Fruit fly (Drosophila melanogaster) whole organism, embryonic: ENCODE results near the gene Cda5.
A peak's percentile ranks its signal among the peaks of the same experiment; 100 is the strongest.

ENCODE experiments used
- Aef1 ChIP-seq: fragments of 200-800 bp; sonication (Bioruptor generic); IDR thresholded peaks from 3 replicates; pipeline ENCODE4 v1.3.6; 2022; ENCODE audit warnings: missing biosample characterization, missing genetic modification characterization
- BtbVII ChIP-seq: fragments of 200-800 bp; sonication (Bioruptor generic); optimal IDR thresholded peaks from 3 replicates; lab custom pipeline; 2017; ENCODE audit warnings: missing biosample characterization, mild to moderate bottlenecking, missing genetic modification characterization
- CG13287 ChIP-seq: fragments of 200-800 bp; sonication (Bioruptor generic); IDR thresholded peaks from 2 replicates; pipeline ENCODE4 v1.3.6; 2022; ENCODE audit warnings: missing biosample characterization, missing genetic modification characterization; ENCODE audit not compliant: partially characterized antibody
- CG14050 ChIP-seq: fragments of 200-800 bp; sonication (Bioruptor generic); IDR thresholded peaks from 3 replicates; pipeline ENCODE4 v1.3.6; 2022; ENCODE audit warnings: missing biosample characterization, missing genetic modification characterization
- CG15269 ChIP-seq: fragments of 200-800 bp; sonication (Bioruptor generic); optimal IDR thresholded peaks from 2 replicates; lab custom pipeline; 2018; ENCODE audit warnings: missing biosample characterization, mild to moderate bottlenecking, missing genetic modification characterization, moderate library complexity
- CG15479 ChIP-seq: fragments of 200-800 bp; sonication (Bioruptor generic); optimal IDR thresholded peaks from 3 replicates; lab custom pipeline; 2019; ENCODE audit warnings: missing biosample characterization, mild to moderate bottlenecking, missing genetic modification characterization, moderate library complexity
- CG15601 ChIP-seq: fragments of 200-800 bp; sonication (Bioruptor generic); optimal IDR thresholded peaks from 3 replicates; lab custom pipeline; 2019; ENCODE audit warnings: missing biosample characterization, mild to moderate bottlenecking, missing genetic modification characterization, moderate library complexity
- CG32532 ChIP-seq: fragments of 200-800 bp; sonication (Bioruptor generic); IDR thresholded peaks from 2 replicates; pipeline ENCODE4 v1.3.6; 2022; ENCODE audit warnings: missing biosample characterization, missing genetic modification characterization
- CG3407 ChIP-seq: fragments of 200-800 bp; sonication (Bioruptor generic); optimal IDR thresholded peaks from 2 replicates; lab custom pipeline; 2018; ENCODE audit warnings: missing biosample characterization, mild to moderate bottlenecking, missing genetic modification characterization
- CG3726 ChIP-seq: fragments of 200-800 bp; sonication (Bioruptor generic); IDR thresholded peaks from 3 replicates; pipeline ENCODE4, ENCODE4 v1.3.6; 2022; ENCODE audit warnings: missing biosample characterization, missing genetic modification characterization
- CG3995 ChIP-seq: fragments of 200-800 bp; sonication (Bioruptor generic); optimal IDR thresholded peaks from 3 replicates; lab custom pipeline; 2016; ENCODE audit warnings: missing biosample characterization, missing genetic modification characterization
- CG8089 ChIP-seq: fragments of 200-800 bp; sonication (Bioruptor generic); optimal IDR thresholded peaks from 3 replicates; lab custom pipeline; 2016; ENCODE audit warnings: missing biosample characterization, missing genetic modification characterization
- CG9932 ChIP-seq: fragments of 200-800 bp; sonication (Bioruptor generic); IDR thresholded peaks from 2 replicates; pipeline ENCODE4 v1.3.6; 2022; ENCODE audit warnings: missing biosample characterization, missing genetic modification characterization
- CkIIα-i1 ChIP-seq: fragments of 200-800 bp; sonication (Bioruptor generic); IDR thresholded peaks from 2 replicates; pipeline ENCODE4 v1.3.6; 2022; ENCODE audit warnings: missing biosample characterization, missing genetic modification characterization
- D ChIP-seq, 2 experiments: fragments of 200-800 bp in 1 of 2; fragments of >200 bp in 1 of 2; sonication (Bioruptor generic) in 1 of 2; optimal IDR thresholded peaks; 2 replicates in 1 of 2; 3 replicates in 1 of 2; lab custom pipeline; 2017; ENCODE audit warnings: mild to moderate bottlenecking in 1 of 2, missing biosample characterization in 1 of 2, missing genetic modification characterization in 1 of 2, missing genetic modification reagents in 1 of 2
- Dek ChIP-seq: fragments of 200-800 bp; sonication (Bioruptor generic); optimal IDR thresholded peaks from 3 replicates; lab custom pipeline; 2019; ENCODE audit warnings: missing biosample characterization, mild to moderate bottlenecking, missing genetic modification characterization, moderate library complexity
- Drgx ChIP-seq: fragments of 200-800 bp; sonication (Bioruptor generic); IDR thresholded peaks from 2 replicates; pipeline ENCODE4 v1.3.6; 2022; ENCODE audit warnings: missing biosample characterization, missing genetic modification characterization
- Eip74EF ChIP-seq, 2 experiments: fragments of 200-800 bp in 1 of 2; fragments of >200 bp in 1 of 2; sonication (Bioruptor generic) in 1 of 2; optimal IDR thresholded peaks; 2 replicates each; lab custom pipeline; 2017 to 2019; ENCODE audit warnings: missing biosample characterization in 2 of 2, missing genetic modification characterization in 2 of 2, mild to moderate bottlenecking in 1 of 2, moderate library complexity in 1 of 2
- Fer1 ChIP-seq: fragments of 200-800 bp; sonication (Bioruptor generic); optimal IDR thresholded peaks from 2 replicates; lab custom pipeline; 2017; ENCODE audit warnings: missing biosample characterization, mild to moderate bottlenecking, missing genetic modification characterization
- Fer2 ChIP-seq: fragments of 200-800 bp; sonication (Bioruptor generic); optimal IDR thresholded peaks from 2 replicates; lab custom pipeline; 2018; ENCODE audit warnings: missing biosample characterization, mild to moderate bottlenecking, missing genetic modification characterization, moderate library complexity
- Kr ChIP-seq: fragments of 200-800 bp; sonication (Bioruptor generic); optimal IDR thresholded peaks from 2 replicates; lab custom pipeline; 2017; ENCODE audit warnings: missing biosample characterization, mild to moderate bottlenecking, missing genetic modification characterization
- Lhr ChIP-seq: fragments of 200-800 bp; sonication (Bioruptor generic); optimal IDR thresholded peaks from 3 replicates; lab custom pipeline; 2017; ENCODE audit warnings: mild to moderate bottlenecking, missing biosample characterization, missing genetic modification reagents, missing genetic modification characterization
- Opbp ChIP-seq: fragments of 200-800 bp; sonication (Bioruptor generic); IDR thresholded peaks from 3 replicates; pipeline ENCODE4 v1.3.6; 2022; ENCODE audit warnings: missing biosample characterization, missing genetic modification characterization; ENCODE audit not compliant: partially characterized antibody
- Optix ChIP-seq: fragments of 200-800 bp; sonication (Bioruptor generic); IDR thresholded peaks from 3 replicates; pipeline ENCODE4 v1.3.6; 2022; ENCODE audit warnings: missing biosample characterization, missing genetic modification characterization
- Sox102F ChIP-seq: fragments of 200-800 bp; sonication (Bioruptor generic); optimal IDR thresholded peaks from 2 replicates; lab custom pipeline; 2018; ENCODE audit warnings: missing biosample characterization, mild to moderate bottlenecking, missing genetic modification characterization, moderate library complexity
- Tbp ChIP-seq: fragments of >200 bp; optimal IDR thresholded peaks from 2 replicates; lab custom pipeline; 2018; ENCODE audit warnings: missing biosample characterization, missing genetic modification characterization
- Trl ChIP-seq, 3 experiments: fragments of >200 bp in 2 of 3; fragments of 200-800 bp in 1 of 3; sonication (Bioruptor generic) in 1 of 3; optimal IDR thresholded peaks; 2 replicates in 1 of 3; 3 replicates in 2 of 3; lab custom pipeline; 2016 to 2017; ENCODE audit warnings: missing biosample characterization in 1 of 3, missing genetic modification characterization in 1 of 3
- ap ChIP-seq: fragments of 200-800 bp; sonication (Bioruptor generic); IDR thresholded peaks from 2 replicates; pipeline ENCODE4 v1.3.6; 2022; ENCODE audit warnings: missing biosample characterization, missing genetic modification characterization
- bsh ChIP-seq, 2 experiments: fragments of 200-800 bp; sonication (Bioruptor generic); optimal IDR thresholded peaks; 2 replicates each; lab custom pipeline; 2017 to 2018; ENCODE audit warnings: mild to moderate bottlenecking in 2 of 2, missing biosample characterization in 2 of 2, missing genetic modification characterization in 2 of 2, moderate library complexity in 1 of 2
- cad ChIP-seq: fragments of >200 bp; optimal IDR thresholded peaks from 2 replicates; lab custom pipeline; 2017; ENCODE audit warnings: missing biosample characterization, missing genetic modification characterization
- corto ChIP-seq: fragments of 200-800 bp; sonication (Bioruptor generic); optimal IDR thresholded peaks from 2 replicates; lab custom pipeline; 2016; ENCODE audit warnings: missing biosample characterization, mild to moderate bottlenecking, missing genetic modification characterization, moderate library complexity
- crc ChIP-seq: fragments of 200-800 bp; sonication (Bioruptor generic); optimal IDR thresholded peaks from 2 replicates; lab custom pipeline; 2016; ENCODE audit warnings: missing biosample characterization, missing genetic modification characterization
- fd96Cb ChIP-seq: fragments of 200-800 bp; sonication (Bioruptor generic); optimal IDR thresholded peaks from 2 replicates; lab custom pipeline; 2018; ENCODE audit warnings: missing biosample characterization, mild to moderate bottlenecking, missing genetic modification characterization, moderate library complexity
- gfzf ChIP-seq: fragments of 200-800 bp; sonication (Bioruptor generic); optimal IDR thresholded peaks from 2 replicates; lab custom pipeline; 2016; ENCODE audit warnings: missing biosample characterization, mild to moderate bottlenecking, missing genetic modification characterization, moderate library complexity
- knrl ChIP-seq: fragments of 200-800 bp; sonication (Bioruptor generic); IDR thresholded peaks from 3 replicates; pipeline ENCODE4 v1.3.6; 2022; ENCODE audit warnings: missing biosample characterization, missing genetic modification characterization; ENCODE audit not compliant: partially characterized antibody
- lbe ChIP-seq: fragments of 200-800 bp; sonication (Bioruptor generic); optimal IDR thresholded peaks from 2 replicates; lab custom pipeline; 2016; ENCODE audit warnings: missing biosample characterization, mild to moderate bottlenecking, missing genetic modification characterization
- luna ChIP-seq: fragments of 200-800 bp; sonication (Bioruptor generic); optimal IDR thresholded peaks from 2 replicates; lab custom pipeline; 2016; ENCODE audit warnings: missing biosample characterization, missing genetic modification characterization
- nom ChIP-seq: fragments of 200-800 bp; sonication (Bioruptor generic); optimal IDR thresholded peaks from 2 replicates; lab custom pipeline; 2017; ENCODE audit warnings: missing biosample characterization, missing genetic modification characterization, mild to moderate bottlenecking, moderate library complexity, missing genetic modification reagents
- org-1 ChIP-seq: fragments of 200-800 bp; sonication (Bioruptor generic); optimal IDR thresholded peaks from 2 replicates; lab custom pipeline; 2017; ENCODE audit warnings: missing biosample characterization, missing genetic modification characterization
- prd ChIP-seq, 3 experiments: fragments of >200 bp in 2 of 3; fragments of 200-800 bp in 1 of 3; sonication (Bioruptor generic) in 1 of 3; optimal IDR thresholded peaks in 2 of 3; IDR thresholded peaks in 1 of 3; 2 replicates in 2 of 3; 3 replicates in 1 of 3; pipeline versions ENCODE4 v1.3.6 to Lab custom; 2017 to 2022; ENCODE audit warnings: missing biosample characterization in 1 of 3, missing genetic modification characterization in 1 of 3
- psq ChIP-seq: fragments of 200-800 bp; sonication (Bioruptor generic); optimal IDR thresholded peaks from 2 replicates; lab custom pipeline; 2017; ENCODE audit warnings: missing biosample characterization, missing genetic modification characterization
- sens-2 ChIP-seq: fragments of 200-800 bp; sonication (Bioruptor generic); IDR thresholded peaks from 2 replicates; pipeline ENCODE4 v1.3.6; 2022; ENCODE audit warnings: missing biosample characterization, missing genetic modification characterization
- tll ChIP-seq, 2 experiments: fragments of 200-800 bp in 1 of 2; fragments of >200 bp in 1 of 2; sonication (Bioruptor generic) in 1 of 2; optimal IDR thresholded peaks; 2 replicates each; lab custom pipeline; 2017 to 2019; ENCODE audit warnings: missing biosample characterization in 2 of 2, missing genetic modification characterization in 2 of 2, mild to moderate bottlenecking in 1 of 2, moderate library complexity in 1 of 2
- twi ChIP-seq: fragments of 200-800 bp; optimal IDR thresholded peaks from 2 replicates; lab custom pipeline; 2019; ENCODE audit warnings: missing biosample characterization, mild to moderate bottlenecking, missing genetic modification characterization, moderate library complexity
- zen ChIP-seq: fragments of 200-800 bp; sonication (Bioruptor generic); optimal IDR thresholded peaks from 3 replicates; lab custom pipeline; 2018; ENCODE audit warnings: missing biosample characterization, mild to moderate bottlenecking, missing genetic modification characterization, moderate library complexity
- zf30C ChIP-seq: fragments of 200-800 bp; sonication (Bioruptor generic); optimal IDR thresholded peaks from 3 replicates; lab custom pipeline; 2018; ENCODE audit warnings: missing biosample characterization, mild to moderate bottlenecking, missing genetic modification characterization

Gene Cda5

DNA sequence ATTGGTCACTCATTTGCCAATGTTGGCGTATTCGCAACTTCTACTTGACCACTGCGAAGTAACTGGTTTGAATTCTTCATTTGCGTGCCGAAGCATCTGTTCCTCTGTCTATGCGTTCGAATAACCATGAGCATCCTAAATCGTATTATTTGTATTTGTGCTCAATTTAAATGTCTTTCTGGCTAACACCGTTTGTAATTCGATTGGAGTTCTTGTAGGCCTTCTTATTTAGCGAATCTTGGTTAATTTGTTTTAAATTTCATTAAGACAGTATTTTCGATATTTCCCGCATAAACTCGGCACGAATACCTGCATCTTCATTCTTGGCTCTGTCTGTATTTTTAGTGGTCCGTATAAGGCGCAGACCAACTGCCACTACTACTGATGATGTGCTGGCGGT, 26.6 kb upstream of the Cda5 start:
- TF ChIP-seq nom (GFP tag; lab: Kevin White, UChicago) (peak; percentile 83), sens-2 (GFP tag; lab: Robert Waterston, UW) (no peak), corto (peak; percentile 67), bsh (GFP tag; optimal IDR thresholded peaks at IDR 0.05; lab: Kevin White, UChicago) (peak in 1 of 2 experiments; percentile 67), ap (GFP tag; lab: Robert Waterston, UW) (no peak), lbe (GFP tag; lab: Kevin White, UChicago) (peak; percentile 70), Drgx (peak; percentile 53; the same call in 1 of the 2 replicates), Aef1 (no peak)

DNA sequence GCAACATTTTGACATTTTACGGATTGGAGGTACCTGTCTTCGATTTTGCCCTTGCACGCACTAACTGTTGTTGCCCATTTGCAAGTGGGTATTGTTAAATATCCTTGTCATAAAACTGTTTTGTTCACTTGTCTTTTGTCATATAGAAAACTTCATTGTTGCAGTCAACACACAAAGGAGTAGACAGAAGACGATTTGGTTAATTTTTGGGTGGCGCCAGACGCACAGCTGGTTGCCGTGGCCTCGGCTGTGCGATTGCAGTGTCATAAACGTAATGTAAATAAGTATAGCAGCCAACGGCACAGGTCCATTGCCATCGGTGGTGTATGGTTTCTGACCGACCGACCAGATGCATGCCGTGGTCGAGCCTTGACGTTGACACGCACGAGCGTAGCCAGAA, 26.1 kb upstream of the Cda5 start:
- TF ChIP-seq Fer2 = no peak
- TF ChIP-seq CG15479 = peak; percentile 60
- no peak for TF ChIP-seq Tbp (GFP tag; lab: Kevin White, UChicago)
- no peak for TF ChIP-seq CG3407 (GFP tag; lab: Kevin White, UChicago)
- peak; percentile 14 for TF ChIP-seq Kr (GFP tag; lab: Kevin White, UChicago)
- TF ChIP-seq fd96Cb (tag; lab: Kevin White, UChicago) = no peak
- no peak for TF ChIP-seq Lhr (GFP tag; lab: Kevin White, UChicago)
- no peak for TF ChIP-seq CG32532 (GFP tag; lab: Robert Waterston, UW)
- peak; percentile 93 for TF ChIP-seq D (optimal IDR thresholded peaks at IDR 0.05; lab: Kevin White, UChicago)
- TF ChIP-seq D (GFP tag; optimal IDR thresholded peaks at IDR 0.05; lab: Kevin White, UChicago) = no peak
- no peak for TF ChIP-seq CG3995 (GFP tag; lab: Kevin White, UChicago)
- no peak for TF ChIP-seq CG15269
- no peak for TF ChIP-seq CG14050
- no peak for TF ChIP-seq luna (GFP tag; lab: Kevin White, UChicago)
- TF ChIP-seq gfzf = no peak
- TF ChIP-seq CG8089 (GFP tag; lab: Kevin White, UChicago) = no peak
- TF ChIP-seq CG3726 (GFP tag; lab: Robert Waterston, UW) = no peak
- no peak for TF ChIP-seq psq
- no peak for TF ChIP-seq zf30C
- TF ChIP-seq Opbp = no peak
- peak; percentile 43 for TF ChIP-seq twi
- TF ChIP-seq org-1 (GFP tag; lab: Kevin White, UChicago) = no peak
- TF ChIP-seq Optix (GFP tag; lab: Robert Waterston, UW) = no peak
- TF ChIP-seq Sox102F = no peak
- no peak for TF ChIP-seq CG9932 (GFP tag; lab: Robert Waterston, UW)
- TF ChIP-seq knrl = no peak
- no peak for TF ChIP-seq prd (optimal IDR thresholded peaks at IDR 0.05; lab: Kevin White, UChicago)
- TF ChIP-seq prd (GFP tag; IDR thresholded peaks at IDR 0.05; lab: Robert Waterston, UW) = 0 out of 3 replicates have a peak, but pooled peaks have one; percentile 29
- no peak for TF ChIP-seq CkIIα-i1 (GFP tag; lab: Robert Waterston, UW)
- no peak for TF ChIP-seq Trl (optimal IDR thresholded peaks at IDR 0.05; lab: Kevin White, UChicago)
- TF ChIP-seq Trl (GFP tag; optimal IDR thresholded peaks at IDR 0.05; lab: Kevin White, UChicago) = no peak
- no peak for TF ChIP-seq BtbVII (GFP tag; lab: Kevin White, UChicago)
- no peak for TF ChIP-seq Dek (tag; lab: Kevin White, UChicago)
- TF ChIP-seq tll (GFP tag; optimal IDR thresholded peaks at IDR 0.05; lab: Kevin White, UChicago) = peak in 1 of 2 experiments; percentile 82
- no peak for TF ChIP-seq crc
- TF ChIP-seq cad (GFP tag; lab: Kevin White, UChicago) = peak; percentile 97
- no peak for TF ChIP-seq Fer1 (GFP tag; lab: Kevin White, UChicago)
- TF ChIP-seq CG13287 (GFP tag; lab: Robert Waterston, UW) = no peak
- no peak for TF ChIP-seq CG15601 (tag; lab: Kevin White, UChicago)
- peak; percentile 99 for TF ChIP-seq zen (tag; lab: Kevin White, UChicago)
- TF ChIP-seq Eip74EF (GFP tag; optimal IDR thresholded peaks at IDR 0.05; lab: Kevin White, UChicago) = no peak
